Worm (Caenorhabditis elegans) whole organism, mixed stage, embryonic: ENCODE measurements around the gene sqv-8.

Experiments
- M03D4.4 ChIP-seq: sonication (generic microtip); optimal IDR thresholded peaks from 2 replicates; lab custom pipeline; 2017; ENCODE audit warnings: mild to moderate bottlenecking, missing genetic modification characterization, missing compliant biosample characterization
- bed-3 ChIP-seq: fragments of 200-800 bp; sonication (Bioruptor generic); optimal IDR thresholded peaks from 3 replicates; lab custom pipeline; 2018; ENCODE audit warnings: mild to moderate bottlenecking, missing genetic modification characterization, moderate library complexity, missing compliant biosample characterization
- ceh-43 ChIP-seq: fragments of 200-800 bp; sonication (Bioruptor generic); optimal IDR thresholded peaks from 2 replicates; lab custom pipeline; 2018; ENCODE audit warnings: mild to moderate bottlenecking, missing genetic modification characterization, moderate library complexity, missing compliant biosample characterization
- ceh-83 ChIP-seq: fragments of 200-800 bp; sonication (Bioruptor generic); optimal IDR thresholded peaks from 2 replicates; lab custom pipeline; 2018; ENCODE audit warnings: mild to moderate bottlenecking, missing genetic modification characterization, missing compliant biosample characterization
- ces-1 ChIP-seq: fragments of 150-350 bp; optimal IDR thresholded peaks from 2 replicates; lab custom pipeline; 2014; ENCODE audit warnings: missing biosample characterization, missing genetic modification reagents, missing genetic modification characterization
- cnd-1 ChIP-seq: fragments of 200-800 bp; sonication (Bioruptor generic); optimal IDR thresholded peaks from 2 replicates; lab custom pipeline; 2018; ENCODE audit warnings: mild to moderate bottlenecking, missing genetic modification characterization, missing compliant biosample characterization
- drap-1 ChIP-seq: fragments of 200-800 bp; sonication (Bioruptor generic); optimal IDR thresholded peaks from 3 replicates; lab custom pipeline; 2018; ENCODE audit warnings: mild to moderate bottlenecking, missing genetic modification characterization, missing compliant biosample characterization
- elt-1 ChIP-seq: sonication (generic microtip); optimal IDR thresholded peaks from 2 replicates; lab custom pipeline; 2017; ENCODE audit warnings: missing genetic modification characterization, mild to moderate bottlenecking, missing compliant biosample characterization, antibody characterized with exemption, moderate library complexity, borderline replicate concordance; ENCODE audit not compliant: insufficient read depth
- elt-3 ChIP-seq: fragments of 150-350 bp; optimal IDR thresholded peaks from 2 replicates; lab custom pipeline; 2014; ENCODE audit warnings: missing biosample characterization, missing genetic modification characterization
- flh-1 ChIP-seq: fragments of 200-800 bp; sonication (Bioruptor generic); optimal IDR thresholded peaks from 2 replicates; lab custom pipeline; 2018; ENCODE audit warnings: mild to moderate bottlenecking, missing genetic modification characterization, moderate library complexity, missing compliant biosample characterization
- hlh-1 ChIP-seq: fragments of 150-350 bp; optimal IDR thresholded peaks from 2 replicates; lab custom pipeline; 2014; ENCODE audit warnings: missing biosample characterization, missing genetic modification reagents, missing genetic modification characterization
- lin-13 ChIP-seq: fragments of 150-350 bp; optimal IDR thresholded peaks from 2 replicates; lab custom pipeline; 2014; ENCODE audit warnings: missing biosample characterization, missing genetic modification characterization
- lsy-2 ChIP-seq: fragments of 150-350 bp; optimal IDR thresholded peaks from 2 replicates; lab custom pipeline; 2014; ENCODE audit warnings: missing biosample characterization, missing genetic modification characterization
- mab-5 ChIP-seq: fragments of 150-350 bp; optimal IDR thresholded peaks from 2 replicates; lab custom pipeline; 2014; ENCODE audit warnings: missing biosample characterization, missing genetic modification characterization
- nhr-12 ChIP-seq: fragments of 150-350 bp; optimal IDR thresholded peaks from 2 replicates; lab custom pipeline; 2014; ENCODE audit warnings: missing biosample characterization, missing genetic modification characterization
- nhr-2 ChIP-seq: fragments of 150-350 bp; optimal IDR thresholded peaks from 2 replicates; lab custom pipeline; 2014; ENCODE audit warnings: missing biosample characterization, missing genetic modification characterization
- nhr-237 ChIP-seq: fragments of 150-350 bp; optimal IDR thresholded peaks from 2 replicates; lab custom pipeline; 2014; ENCODE audit warnings: missing biosample characterization, missing genetic modification characterization
- nhr-28 ChIP-seq: fragments of 150-350 bp; optimal IDR thresholded peaks from 2 replicates; lab custom pipeline; 2014; ENCODE audit warnings: missing biosample characterization, missing genetic modification characterization
- nhr-76 ChIP-seq: sonication (generic microtip); optimal IDR thresholded peaks from 2 replicates; lab custom pipeline; 2017; ENCODE audit warnings: missing biosample characterization, missing genetic modification characterization
- snpc-4 ChIP-seq: fragments of 150-350 bp; optimal IDR thresholded peaks from 2 replicates; lab custom pipeline; 2014; ENCODE audit warnings: missing biosample characterization, missing genetic modification characterization
- tbx-8 ChIP-seq: fragments of 200-800 bp; sonication (Bioruptor generic); optimal IDR thresholded peaks from 2 replicates; lab custom pipeline; 2018; ENCODE audit warnings: mild to moderate bottlenecking, missing genetic modification characterization, moderate library complexity, missing compliant biosample characterization
- unc-120 ChIP-seq: sonication (generic microtip); optimal IDR thresholded peaks from 2 replicates; lab custom pipeline; 2017; ENCODE audit warnings: missing genetic modification characterization, missing compliant biosample characterization; ENCODE audit not compliant: poor library complexity, severe bottlenecking
- unc-39 ChIP-seq: fragments of 150-350 bp; optimal IDR thresholded peaks from 2 replicates; lab custom pipeline; 2014; ENCODE audit warnings: missing biosample characterization, missing genetic modification characterization
- unc-62 ChIP-seq: fragments of 150-350 bp; optimal IDR thresholded peaks from 2 replicates; lab custom pipeline; 2014; ENCODE audit warnings: missing biosample characterization, missing genetic modification reagents, missing genetic modification characterization
- zip-8 ChIP-seq: fragments of 150-350 bp; optimal IDR thresholded peaks from 2 replicates; lab custom pipeline; 2014; ENCODE audit warnings: missing biosample characterization, missing genetic modification characterization
- ztf-11 ChIP-seq: fragments of 150-350 bp; optimal IDR thresholded peaks from 2 replicates; lab custom pipeline; 2014; ENCODE audit warnings: missing biosample characterization, missing genetic modification characterization

The sqv-8 gene

ce11 chrII:9682044-9682443 lies 35.3 kb downstream of the sqv-8 start:
- TF ChIP-seq ces-1 (GFP tag; lab: Kevin White, UChicago) (peak; percentile 1), hlh-1 (no peak), nhr-76 (tag; lab: Kevin White, UChicago) (no peak), nhr-2 (tag; lab: Kevin White, UChicago) (no peak), cnd-1 (tag; lab: Kevin White, UChicago) (no peak)

- no peak for TF ChIP-seq snpc-4 (tag; lab: Kevin White, UChicago)
- TF ChIP-seq elt-3 = no peak
- TF ChIP-seq nhr-2 (tag; lab: Kevin White, UChicago) = no peak
- no peak for TF ChIP-seq bed-3 (GFP tag; lab: Kevin White, UChicago)
- TF ChIP-seq drap-1 (GFP tag; lab: Kevin White, UChicago) = no peak
- TF ChIP-seq M03D4.4 (tag; lab: Kevin White, UChicago) = no peak
- no peak for TF ChIP-seq cnd-1 (tag; lab: Kevin White, UChicago)
- TF ChIP-seq unc-62 (GFP tag; lab: Kevin White, UChicago) = no peak
- TF ChIP-seq zip-8 = no peak
- no peak for TF ChIP-seq ceh-83 (GFP tag; lab: Kevin White, UChicago)
- TF ChIP-seq hlh-1 = no peak
- TF ChIP-seq flh-1 (GFP tag; lab: Kevin White, UChicago) = no peak
Measured at ce11 chrII:9684175-9684574, 37.4 kb downstream of the sqv-8 start.

ce11 chrII:9686663-9687193 lies 40.0 kb downstream of the sqv-8 start, which contains the start of gene ZK1320.9:
ZK1320.9 (minus strand) TSS chrII:9686713.
- TF ChIP-seq nhr-76 (tag; lab: Kevin White, UChicago) (no peak), ces-1 (GFP tag; lab: Kevin White, UChicago) (no peak), nhr-12 (no peak), snpc-4 (tag; lab: Kevin White, UChicago) (no peak), lin-13 (tag; lab: Kevin White, UChicago) (no peak), unc-39 (tag; lab: Kevin White, UChicago) (no peak), elt-1 (no peak), M03D4.4 (tag; lab: Kevin White, UChicago) (no peak), unc-120 (no peak), zip-8 (no peak), nhr-237 (no peak)
- TF ChIP-seq, all 35 proteins: peak for 0

- TF ChIP-seq mab-5 = no peak
- TF ChIP-seq ceh-43 = no peak
- no peak for TF ChIP-seq ztf-11
- TF ChIP-seq tbx-8 (GFP tag; lab: Kevin White, UChicago) = no peak
- TF ChIP-seq lsy-2 (tag; lab: Kevin White, UChicago) = no peak
- no peak for TF ChIP-seq nhr-12
- peak; percentile 48 for TF ChIP-seq ces-1 (GFP tag; lab: Kevin White, UChicago)
- TF ChIP-seq, all 35 proteins: peak for 1
Measured at ce11 chrII:9690067-9690632, 43.4 kb downstream of the sqv-8 start.

ce11 chrII:9691839-9692238 lies 45.1 kb downstream of the sqv-8 start, which contains the start of gene nlp-11:
nlp-11 (minus strand) TSS chrII:9691939.
- TF ChIP-seq nhr-76 (tag; lab: Kevin White, UChicago) = no peak
- no peak for TF ChIP-seq nhr-28 (tag; lab: Kevin White, UChicago)
- TF ChIP-seq elt-1 = no peak

- no peak for TF ChIP-seq ceh-83 (GFP tag; lab: Kevin White, UChicago)
- peak; percentile 17 for TF ChIP-seq ces-1 (GFP tag; lab: Kevin White, UChicago)
Measured at ce11 chrII:9695942-9696341, 49.2 kb downstream of the sqv-8 start.
